Worm (Caenorhabditis elegans): ENCODE data around the gene W07G1.1.

Gene W07G1.1

DNA sequence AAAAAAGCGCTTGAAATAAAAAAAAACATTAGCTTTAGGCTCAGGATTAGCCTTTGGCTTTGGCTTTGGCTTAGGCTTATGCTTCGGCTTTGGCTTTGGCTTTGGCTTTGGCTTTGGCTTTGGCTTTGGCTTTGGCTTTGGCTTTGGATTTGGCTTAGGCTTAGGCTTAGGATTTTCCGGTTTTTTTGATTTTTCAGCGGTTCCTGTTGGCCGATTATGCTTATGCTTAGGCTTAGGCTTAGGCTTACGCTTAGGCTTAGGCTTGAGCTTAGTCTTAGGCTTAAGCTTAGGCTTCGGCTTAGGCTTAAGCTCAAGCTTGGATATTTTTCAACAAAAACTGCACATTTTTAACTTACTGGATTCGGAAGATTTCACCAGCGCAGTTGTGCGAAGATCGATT, 34.7 kb upstream of the W07G1.1 start:
- TF ChIP-seq aly-2 (tag; optimal IDR thresholded peaks at IDR 0.05) = no peak
- TF ChIP-seq xbp-1 (tag; optimal IDR thresholded peaks at IDR 0.05) = no peak
- no peak for TF ChIP-seq blmp-1 (tag; optimal IDR thresholded peaks at IDR 0.05)
- no peak for TF ChIP-seq skn-1 (tag; optimal IDR thresholded peaks at IDR 0.05)
- TF ChIP-seq ceh-90 (tag; optimal IDR thresholded peaks at IDR 0.05) = no peak

DNA sequence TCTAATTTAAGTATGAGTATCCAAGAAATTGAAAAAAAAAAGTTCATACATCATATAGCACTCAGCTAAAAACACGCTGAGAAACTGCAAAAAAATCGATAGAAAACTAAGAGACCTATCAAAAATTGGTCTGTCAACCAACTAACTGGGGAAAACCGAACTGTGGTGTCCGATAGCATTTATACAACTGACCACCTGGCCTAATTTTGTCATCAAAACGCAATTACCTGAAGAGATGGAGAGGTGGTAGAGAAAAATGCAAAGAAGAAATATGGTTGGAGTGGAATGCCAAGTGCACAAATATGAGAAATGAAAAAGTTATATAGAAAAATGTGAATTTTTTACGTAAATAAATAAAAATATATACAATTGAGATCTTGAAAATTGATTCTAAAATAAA, 34.1 kb upstream of the W07G1.1 start, which contains the start of gene Y39G8B.1:
Gene Y39G8B.1 (minus strand): TSS at position 299 of the 400 bp plus-strand sequence.
- TF ChIP-seq nhr-71 (tag; optimal IDR thresholded peaks at IDR 0.05) (no peak), sox-4 (tag; optimal IDR thresholded peaks at IDR 0.05) (no peak), C04F5.9 (tag; optimal IDR thresholded peaks at IDR 0.05) (no peak), vab-15 (tag; optimal IDR thresholded peaks at IDR 0.05) (no peak), ama-1 (optimal IDR thresholded peaks at IDR 0.05) (no peak), mep-1 (tag; optimal IDR thresholded peaks at IDR 0.05) (peak; percentile 47), ceh-8 (GFP tag; optimal IDR thresholded peaks at IDR 0.05) (no peak), blmp-1 (tag; optimal IDR thresholded peaks at IDR 0.05) (peak; percentile 58), ets-5 (GFP tag; IDR thresholded peaks at IDR 0.05) (no peak), pax-3 (tag; optimal IDR thresholded peaks at IDR 0.05) (no peak), isw-1 (GFP tag; IDR thresholded peaks at IDR 0.05) (no peak), mab-9 (GFP tag; IDR thresholded peaks at IDR 0.05) (no peak), fos-1 (tag; optimal IDR thresholded peaks at IDR 0.05) (no peak), ztf-4 (tag; optimal IDR thresholded peaks at IDR 0.05) (no peak), C34B4.2 (tag; optimal IDR thresholded peaks at IDR 0.05) (no peak), aly-2 (tag; optimal IDR thresholded peaks at IDR 0.05) (no peak), lin-39 (tag; optimal IDR thresholded peaks at IDR 0.05) (no peak), mef-2 (tag; optimal IDR thresholded peaks at IDR 0.05) (no peak), ceh-88 (GFP tag; IDR thresholded peaks at IDR 0.05) (no peak), nhr-11 (tag; optimal IDR thresholded peaks at IDR 0.05) (no peak), ceh-90 (tag; optimal IDR thresholded peaks at IDR 0.05) (no peak), nhr-47 (tag; optimal IDR thresholded peaks at IDR 0.05) (no peak), irx-1 (tag; optimal IDR thresholded peaks at IDR 0.05) (no peak), C16A3.4 (tag; optimal IDR thresholded peaks at IDR 0.05) (no peak), Y116A8C.19 (tag; optimal IDR thresholded peaks at IDR 0.05; ENCODE audit: borderline replicate concordance) (no peak), unc-62 (GFP tag; optimal IDR thresholded peaks at IDR 0.05) (no peak), lin-35 (GFP tag; optimal IDR thresholded peaks at IDR 0.05) (peak in 1 of 2 experiments; percentile 33), hlh-17 (GFP tag; optimal IDR thresholded peaks at IDR 0.05; ENCODE audit: borderline replicate concordance) (no peak), alr-1 (tag; optimal IDR thresholded peaks at IDR 0.05; ENCODE audit: borderline replicate concordance) (no peak), fkh-10 (GFP tag; optimal IDR thresholded peaks at IDR 0.05) (no peak), pag-3 (tag; optimal IDR thresholded peaks at IDR 0.05; ENCODE audit: borderline replicate concordance, insufficient read depth) (no peak), nhr-90 (tag; optimal IDR thresholded peaks at IDR 0.05; ENCODE audit: poor library complexity) (no peak), skn-1 (tag; optimal IDR thresholded peaks at IDR 0.05) (peak; percentile 1), nhr-237 (tag; optimal IDR thresholded peaks at IDR 0.05) (no peak), fkh-4 (tag; optimal IDR thresholded peaks at IDR 0.05; ENCODE audit: borderline replicate concordance) (no peak), swsn-7 (tag; optimal IDR thresholded peaks at IDR 0.05) (no peak), lin-14 (GFP tag; optimal IDR thresholded peaks at IDR 0.05) (no peak), dsc-1 (tag; optimal IDR thresholded peaks at IDR 0.05) (no peak), lir-3 (tag; optimal IDR thresholded peaks at IDR 0.05; ENCODE audit: poor library complexity) (no peak), dpl-1 (GFP tag; optimal IDR thresholded peaks at IDR 0.05) (peak in 1 of 3 experiments; percentile 9), snu-23 (GFP tag; optimal IDR thresholded peaks at IDR 0.05) (no peak), hlh-4 (tag; optimal IDR thresholded peaks at IDR 0.05) (no peak), ceh-63 (GFP tag; optimal IDR thresholded peaks at IDR 0.05) (no peak), efl-1 (optimal IDR thresholded peaks at IDR 0.05) (no peak), efl-1 (GFP tag; optimal IDR thresholded peaks at IDR 0.05 in 1 of 2) (no peak), nhr-19 (GFP tag; conservative IDR thresholded peaks at IDR 0.05) (no peak), unc-30 (tag; optimal IDR thresholded peaks at IDR 0.05) (no peak), sup-37 (GFP tag; optimal IDR thresholded peaks at IDR 0.05) (no peak), unc-130 (tag; optimal IDR thresholded peaks at IDR 0.05) (no peak), lin-13 (GFP tag; optimal IDR thresholded peaks at IDR 0.05) (no peak)

Data from whole organism, L1 larva.